Fruit fly (Drosophila melanogaster): Measurements from ENCODE around the gene CG10137.
A peak's percentile ranks its signal among the peaks of the same experiment; 100 is the strongest.

The CG10137 gene

dm6 chr2L:19526316-19526715 is at the start of gene CG10137, which contains the start of gene Dpm1:
Gene CG10137, plus strand, starts transcription at chr2L:19526686.
Gene Dpm1, minus strand, starts transcription at chr2L:19526368.
- TF ChIP-seq Rel (GFP tag; optimal IDR thresholded peaks at IDR 0.05) (no peak), Rel (tag; optimal IDR thresholded peaks at IDR 0.05) (no peak), sage (GFP tag; optimal IDR thresholded peaks at IDR 0.05) (peak; percentile 30), HLH106 (tag; optimal IDR thresholded peaks at IDR 0.05) (no peak), Myc (optimal IDR thresholded peaks at IDR 0.05) (peak; percentile 51), rgr (GFP tag; optimal IDR thresholded peaks at IDR 0.05) (peak; percentile 19), h (GFP tag; optimal IDR thresholded peaks at IDR 0.05) (peak; percentile 25)

- no peak for TF ChIP-seq psq (GFP tag; optimal IDR thresholded peaks at IDR 0.05)
- TF ChIP-seq pan (optimal IDR thresholded peaks at IDR 0.05), result no peak
- no peak for TF ChIP-seq Jra (GFP tag; optimal IDR thresholded peaks at IDR 0.05)
- TF ChIP-seq br (GFP tag; optimal IDR thresholded peaks at IDR 0.05), result no peak
- no peak for TF ChIP-seq Hr78 (GFP tag; optimal IDR thresholded peaks at IDR 0.05)
- no peak for TF ChIP-seq dsf (GFP tag; optimal IDR thresholded peaks at IDR 0.05; ENCODE audit: borderline replicate concordance)
- TF ChIP-seq fru (GFP tag; optimal IDR thresholded peaks at IDR 0.05), result no peak
- TF ChIP-seq sage (GFP tag; optimal IDR thresholded peaks at IDR 0.05), result no peak
- TF ChIP-seq Vsx2 (GFP tag; optimal IDR thresholded peaks at IDR 0.05; ENCODE audit: partially characterized antibody), result no peak
- no peak for TF ChIP-seq Hnf4 (GFP tag; optimal IDR thresholded peaks at IDR 0.05)
- no peak for TF ChIP-seq CrebA (GFP tag; optimal IDR thresholded peaks at IDR 0.05; ENCODE audit: borderline replicate concordance)
- no peak for TF ChIP-seq foxo (GFP tag; optimal IDR thresholded peaks at IDR 0.05)
- no peak for TF ChIP-seq CG9705 (GFP tag; optimal IDR thresholded peaks at IDR 0.05)
- TF ChIP-seq Hr83 (GFP tag; optimal IDR thresholded peaks at IDR 0.05; ENCODE audit: poor library complexity, severe bottlenecking), result no peak
- TF ChIP-seq Dfd (GFP tag; optimal IDR thresholded peaks at IDR 0.05), result no peak
These were observed 47.1 kb upstream of the CG10137 start for dm6 chr2L:19479249-19479984.

- TF ChIP-seq foxo (GFP tag; optimal IDR thresholded peaks at IDR 0.05) (no peak), CG9705 (GFP tag; optimal IDR thresholded peaks at IDR 0.05) (no peak), jim (GFP tag; optimal IDR thresholded peaks at IDR 0.05) (no peak), Myc (optimal IDR thresholded peaks at IDR 0.05) (no peak), Dfd (GFP tag; optimal IDR thresholded peaks at IDR 0.05) (peak; percentile 95), Abd-B (GFP tag; optimal IDR thresholded peaks at IDR 0.05) (no peak), sage (GFP tag; optimal IDR thresholded peaks at IDR 0.05) (no peak), Hr83 (GFP tag; optimal IDR thresholded peaks at IDR 0.05; ENCODE audit: poor library complexity, severe bottlenecking) (no peak)
These were observed 45.8 kb upstream of the CG10137 start for dm6 chr2L:19480406-19481334.

dm6 chr2L:19484539-19484938 is 41.9 kb upstream of the CG10137 start, which contains the start of the genes CG10195 and CG13084:
Gene CG10195, minus strand, starts transcription at chr2L:19484705.
Gene CG13084, plus strand, starts transcription at chr2L:19484930.
- TF ChIP-seq foxo (GFP tag; optimal IDR thresholded peaks at IDR 0.05) (no peak), dmrt93B (GFP tag; optimal IDR thresholded peaks at IDR 0.05) (no peak), Rel (GFP tag; optimal IDR thresholded peaks at IDR 0.05) (no peak), Rel (tag; optimal IDR thresholded peaks at IDR 0.05) (no peak), sv (GFP tag; optimal IDR thresholded peaks at IDR 0.05) (no peak), lola (GFP tag; optimal IDR thresholded peaks at IDR 0.05) (no peak), fru (GFP tag; optimal IDR thresholded peaks at IDR 0.05) (no peak), Jra (GFP tag; optimal IDR thresholded peaks at IDR 0.05) (no peak)

dm6 chr2L:19487190-19487589 is 39.3 kb upstream of the CG10137 start, which contains the start of gene CG13083:
Gene CG13083, plus strand, starts transcription at chr2L:19487490.
- TF ChIP-seq N (GFP tag; optimal IDR thresholded peaks at IDR 0.05) (no peak), dsf (GFP tag; optimal IDR thresholded peaks at IDR 0.05; ENCODE audit: borderline replicate concordance) (no peak)

- TF ChIP-seq pan (optimal IDR thresholded peaks at IDR 0.05) (no peak), usp (GFP tag; optimal IDR thresholded peaks at IDR 0.05) (no peak), psq (GFP tag; optimal IDR thresholded peaks at IDR 0.05) (peak; percentile 58), Abd-B (GFP tag; optimal IDR thresholded peaks at IDR 0.05) (no peak), Hnf4 (GFP tag; optimal IDR thresholded peaks at IDR 0.05) (no peak), dmrt93B (GFP tag; optimal IDR thresholded peaks at IDR 0.05) (no peak), rgr (GFP tag; optimal IDR thresholded peaks at IDR 0.05) (peak; percentile 83), Sp1 (GFP tag; optimal IDR thresholded peaks at IDR 0.05) (peak; percentile 51), fru (GFP tag; optimal IDR thresholded peaks at IDR 0.05) (no peak), Hr78 (GFP tag; optimal IDR thresholded peaks at IDR 0.05) (no peak), CG32264 (GFP tag; optimal IDR thresholded peaks at IDR 0.05) (no peak), tai (GFP tag; optimal IDR thresholded peaks at IDR 0.05) (no peak), ey (GFP tag; optimal IDR thresholded peaks at IDR 0.05) (peak; percentile 43), Hr83 (GFP tag; optimal IDR thresholded peaks at IDR 0.05; ENCODE audit: poor library complexity, severe bottlenecking) (peak; percentile 3), br (GFP tag; optimal IDR thresholded peaks at IDR 0.05) (no peak), CrebA (GFP tag; optimal IDR thresholded peaks at IDR 0.05; ENCODE audit: borderline replicate concordance) (no peak), Myc (optimal IDR thresholded peaks at IDR 0.05) (no peak), HLH106 (tag; optimal IDR thresholded peaks at IDR 0.05) (peak; percentile 51), woc (GFP tag; optimal IDR thresholded peaks at IDR 0.05) (no peak), Dif (GFP tag; optimal IDR thresholded peaks at IDR 0.05; ENCODE audit: partially characterized antibody) (no peak), lola (GFP tag; optimal IDR thresholded peaks at IDR 0.05) (no peak)
These were observed 36.5 kb upstream of the CG10137 start, which contains the start of the genes CG10194 and CG18094 for dm6 chr2L:19489997-19490461. Gene CG10194, minus strand, starts transcription at chr2L:19490104. Gene CG18094, plus strand, starts transcription at chr2L:19490262.
